Fruit fly (Drosophila melanogaster): Measurements from ENCODE around the gene CG33272.

The CG33272 gene

DNA sequence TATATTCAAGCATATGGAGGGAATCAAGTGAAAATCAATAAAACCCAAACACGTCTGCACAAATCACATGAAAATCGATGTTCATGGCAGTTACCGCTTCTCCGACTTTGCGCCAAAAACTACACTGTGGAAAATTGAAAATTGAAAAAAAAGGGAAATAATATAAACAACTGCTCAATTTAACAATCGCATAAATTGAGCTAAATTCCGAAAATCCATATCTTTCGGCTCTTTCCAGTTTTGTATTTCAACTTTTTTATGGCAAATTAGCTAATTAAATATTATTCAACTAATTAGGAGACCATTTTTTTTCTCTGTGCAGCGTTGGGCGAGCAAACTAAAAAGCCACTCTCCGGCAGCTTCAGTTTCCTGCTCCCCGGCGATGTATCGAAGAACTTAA, 25.9 kb downstream of the CG33272 start (continued):
- TF ChIP-seq Sry-δ (GFP tag; optimal IDR thresholded peaks at IDR 0.05) (no peak), TFAM (GFP tag; optimal IDR thresholded peaks at IDR 0.05) (no peak), CG6272 (GFP tag; IDR thresholded peaks at IDR 0.05) (no peak), pfk (GFP tag; optimal IDR thresholded peaks at IDR 0.05) (no peak), Doc2 (GFP tag; IDR thresholded peaks at IDR 0.05) (no peak), dysf (GFP tag; IDR thresholded peaks at IDR 0.05) (peak; percentile 27; the same call in 1 of the 3 replicates), Dip3 (GFP tag; optimal IDR thresholded peaks at IDR 0.05) (no peak), CG2199 (GFP tag; IDR thresholded peaks at IDR 0.05) (no peak), Adf1 (GFP tag; IDR thresholded peaks at IDR 0.05) (no peak), CG12299 (tag; optimal IDR thresholded peaks at IDR 0.05) (no peak), pb (GFP tag; optimal IDR thresholded peaks at IDR 0.05) (no peak), HHEX (GFP tag; optimal IDR thresholded peaks at IDR 0.05) (no peak), mld (GFP tag; IDR thresholded peaks at IDR 0.05; ENCODE audit: partially characterized antibody) (no peak), CG14667 (GFP tag; IDR thresholded peaks at IDR 0.05) (no peak), so (GFP tag; IDR thresholded peaks at IDR 0.05) (no peak), nmo (GFP tag; optimal IDR thresholded peaks at IDR 0.05) (peak; percentile 44), CG9609 (GFP tag; optimal IDR thresholded peaks at IDR 0.05) (no peak), tap (tag; optimal IDR thresholded peaks at IDR 0.05) (no peak), nau (GFP tag; optimal IDR thresholded peaks at IDR 0.05) (peak; percentile 2), caup (GFP tag; optimal IDR thresholded peaks at IDR 0.05; ENCODE audit: severe bottlenecking) (peak; percentile 38), HLH4C (GFP tag; IDR thresholded peaks at IDR 0.05; ENCODE audit: partially characterized antibody) (no peak), pros (GFP tag; optimal IDR thresholded peaks at IDR 0.05) (no peak), CG6683 (GFP tag; optimal IDR thresholded peaks at IDR 0.05) (no peak), CG7372 (GFP tag; IDR thresholded peaks at IDR 0.05) (no peak), esg (GFP tag; conservative IDR thresholded peaks at IDR 0.05) (0 out of 2 replicates have a peak, but pooled peaks have one; percentile 5), sd (tag; optimal IDR thresholded peaks at IDR 0.05) (no peak), ap (GFP tag; IDR thresholded peaks at IDR 0.05) (no peak), BtbVII (GFP tag; optimal IDR thresholded peaks at IDR 0.05) (peak; percentile 4), CG12942 (GFP tag; optimal IDR thresholded peaks at IDR 0.05) (no peak), mirr (GFP tag; optimal IDR thresholded peaks at IDR 0.05) (no peak), CG3838 (GFP tag; optimal IDR thresholded peaks at IDR 0.05) (no peak), chn (GFP tag; optimal IDR thresholded peaks at IDR 0.05) (no peak), ara (GFP tag; IDR thresholded peaks at IDR 0.05) (peak; percentile 7; the same call in 1 of the 2 replicates), Tbp (GFP tag; optimal IDR thresholded peaks at IDR 0.05) (no peak), ab (GFP tag; optimal IDR thresholded peaks at IDR 0.05) (no peak), maf-S (GFP tag; optimal IDR thresholded peaks at IDR 0.05) (no peak), ssp (GFP tag; IDR thresholded peaks at IDR 0.05) (no peak), nom (GFP tag; optimal IDR thresholded peaks at IDR 0.05) (no peak), CG34422 (GFP tag; IDR thresholded peaks at IDR 0.05) (no peak), NFAT (GFP tag; IDR thresholded peaks at IDR 0.05) (no peak), tll (GFP tag; optimal IDR thresholded peaks at IDR 0.05) (no peak), grn (GFP tag; optimal IDR thresholded peaks at IDR 0.05) (no peak), Nf-YC (tag; optimal IDR thresholded peaks at IDR 0.05) (no peak), YL-1 (GFP tag; optimal IDR thresholded peaks at IDR 0.05) (no peak), cato (GFP tag; optimal IDR thresholded peaks at IDR 0.05; ENCODE audit: borderline replicate concordance) (no peak), usp (GFP tag; optimal IDR thresholded peaks at IDR 0.05) (no peak), kni (GFP tag; optimal IDR thresholded peaks at IDR 0.05) (no peak), CG14014 (GFP tag; IDR thresholded peaks at IDR 0.05) (no peak), cg (GFP tag; optimal IDR thresholded peaks at IDR 0.05) (no peak), CG11695 (GFP tag; IDR thresholded peaks at IDR 0.05) (no peak), CG1792 (GFP tag; optimal IDR thresholded peaks at IDR 0.05) (no peak), br (optimal IDR thresholded peaks at IDR 0.05) (no peak)
